Fruit fly (Drosophila melanogaster): Measurements from ENCODE around the gene CG42553.
"Not testable (repeated sequence)": the region's sequence is repeated elsewhere in the genome, so short reads cannot be mapped to it uniquely, and the experiment has no call there.

Gene CG42553

dm6 chr3L:852267-852666 lies 18.4 kb downstream of the CG42553 start:
- no peak for TF ChIP-seq CG8478 (optimal IDR thresholded peaks at IDR 0.05)
- TF ChIP-seq CTCF (optimal IDR thresholded peaks at IDR 0.05) = no peak

dm6 chr3L:857063-858015 lies 23.4 kb downstream of the CG42553 start, which contains the start of gene dpr20:
TSS of gene dpr20 (minus strand) at chr3L:857248.
- peak; percentile 85 to 87 for TF ChIP-seq CTCF (optimal IDR thresholded peaks at IDR 0.05)
- no peak for TF ChIP-seq CG8478 (optimal IDR thresholded peaks at IDR 0.05)

DNA sequence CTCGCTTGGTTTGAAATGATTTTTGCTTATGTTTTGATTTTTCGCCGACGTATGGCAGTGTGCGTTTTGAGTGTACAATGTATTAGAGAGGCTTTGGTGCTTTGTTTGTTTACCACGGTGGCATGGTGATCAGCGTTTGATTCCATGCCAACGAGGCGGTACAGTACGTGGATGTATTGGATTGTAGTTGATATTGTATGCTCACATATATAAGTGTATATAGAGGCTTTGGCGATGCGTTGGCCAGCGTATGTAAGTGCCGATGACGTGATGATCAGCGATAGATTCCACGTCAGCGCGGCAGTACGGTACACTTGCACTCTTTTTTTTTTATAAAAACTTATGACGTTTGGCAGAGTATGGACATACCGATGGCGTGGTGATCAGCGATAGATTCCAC lies 31.2 kb downstream of the CG42553 start, which contains the start of gene CG12502:
Gene CG12502 (plus strand): TSS at position 301 of the 400 bp plus-strand sequence.
- TF ChIP-seq CTCF, CG8478 (optimal IDR thresholded peaks at IDR 0.05): not testable (repeated sequence)

dm6 chr3L:868800-869199 lies 34.9 kb downstream of the CG42553 start:
- TF ChIP-seq CTCF (optimal IDR thresholded peaks at IDR 0.05) = peak in 1 of 2 experiments; percentile 25
- no peak for TF ChIP-seq CG8478 (optimal IDR thresholded peaks at IDR 0.05)

- no peak for TF ChIP-seq CG8478 (optimal IDR thresholded peaks at IDR 0.05)
- peak in 1 of 2 experiments; percentile 38 for TF ChIP-seq CTCF (optimal IDR thresholded peaks at IDR 0.05)
Measured at dm6 chr3L:871713-872112, 37.8 kb downstream of the CG42553 start, which contains the start of gene Usp10. TSS of gene Usp10 (plus strand) at chr3L:871899.

- TF ChIP-seq CG8478 (optimal IDR thresholded peaks at IDR 0.05) = no peak
- no peak for TF ChIP-seq CTCF (optimal IDR thresholded peaks at IDR 0.05)
Measured at dm6 chr3L:872389-872972, 38.6 kb downstream of the CG42553 start.

DNA sequence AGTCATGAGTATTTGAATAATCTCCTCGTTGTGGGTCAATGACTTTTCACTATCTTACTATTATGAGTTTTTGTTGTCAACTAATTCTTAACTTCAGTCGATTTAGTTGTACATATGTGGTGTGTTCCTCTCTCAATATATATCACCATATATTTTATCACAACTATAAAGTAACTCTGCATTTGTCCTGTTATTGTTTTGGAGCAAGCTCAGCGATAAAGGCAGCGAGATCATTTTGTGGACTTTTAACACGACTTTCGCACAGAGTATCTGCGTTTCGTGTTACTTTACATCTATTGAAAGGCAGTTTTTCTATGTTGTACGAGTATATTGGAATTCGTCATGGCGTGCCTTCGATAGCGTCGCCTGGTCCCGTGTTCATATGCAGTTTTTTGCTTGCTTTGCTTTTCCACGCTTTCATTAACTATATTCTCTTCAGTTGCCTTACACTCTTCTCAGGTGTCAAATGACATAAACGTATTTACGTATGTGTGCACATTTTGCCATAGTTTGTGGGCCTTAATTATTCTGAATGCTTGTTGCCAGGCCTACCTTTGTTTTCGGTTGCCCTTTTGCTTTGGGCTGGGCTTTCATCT lies 41.6 kb downstream of the CG42553 start:
- TF ChIP-seq CG8478 (optimal IDR thresholded peaks at IDR 0.05) = no peak
- no peak for TF ChIP-seq CTCF (optimal IDR thresholded peaks at IDR 0.05)

DNA sequence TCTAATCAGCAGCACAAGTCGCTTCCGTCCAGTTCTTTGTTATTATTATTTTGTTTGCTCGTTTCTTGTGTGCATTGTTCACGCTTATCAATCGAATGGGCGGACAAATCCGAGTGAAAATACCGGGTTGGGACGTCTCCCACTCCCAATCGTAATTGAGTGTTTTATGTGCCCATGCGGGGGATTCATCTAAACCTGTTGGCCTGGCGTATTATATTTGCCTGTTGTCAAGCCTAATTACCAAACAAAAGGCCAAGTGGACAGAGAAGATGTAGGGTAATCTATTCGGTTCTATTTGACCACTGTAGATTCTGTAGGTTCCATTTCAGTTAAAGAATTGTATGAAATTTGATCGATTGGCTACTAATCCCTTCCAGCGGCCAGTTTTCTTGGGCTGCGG lies 42.2 kb downstream of the CG42553 start:
- TF ChIP-seq CTCF (optimal IDR thresholded peaks at IDR 0.05) = no peak
- no peak for TF ChIP-seq CG8478 (optimal IDR thresholded peaks at IDR 0.05)

DNA sequence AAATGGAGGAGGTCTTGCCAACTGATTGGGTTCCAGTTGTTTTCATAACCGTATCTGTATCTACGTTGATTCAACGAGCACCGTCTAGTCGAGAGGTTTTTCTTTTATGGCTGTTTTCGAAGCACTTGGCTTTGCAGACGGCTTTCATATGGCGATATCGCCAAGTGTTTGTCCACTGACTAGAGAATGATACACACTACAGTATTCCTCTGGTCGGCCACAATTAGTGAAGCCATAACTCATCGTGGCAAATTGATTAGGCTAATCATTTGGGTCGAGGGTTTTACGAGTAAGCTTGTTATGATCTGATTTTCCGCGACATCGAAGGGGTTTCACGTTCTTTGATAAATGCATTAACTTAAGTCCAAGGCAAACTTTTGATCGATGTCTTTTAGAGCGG lies 42.8 kb downstream of the CG42553 start:
- no peak for TF ChIP-seq CG8478 (optimal IDR thresholded peaks at IDR 0.05)
- no peak for TF ChIP-seq CTCF (optimal IDR thresholded peaks at IDR 0.05)

DNA sequence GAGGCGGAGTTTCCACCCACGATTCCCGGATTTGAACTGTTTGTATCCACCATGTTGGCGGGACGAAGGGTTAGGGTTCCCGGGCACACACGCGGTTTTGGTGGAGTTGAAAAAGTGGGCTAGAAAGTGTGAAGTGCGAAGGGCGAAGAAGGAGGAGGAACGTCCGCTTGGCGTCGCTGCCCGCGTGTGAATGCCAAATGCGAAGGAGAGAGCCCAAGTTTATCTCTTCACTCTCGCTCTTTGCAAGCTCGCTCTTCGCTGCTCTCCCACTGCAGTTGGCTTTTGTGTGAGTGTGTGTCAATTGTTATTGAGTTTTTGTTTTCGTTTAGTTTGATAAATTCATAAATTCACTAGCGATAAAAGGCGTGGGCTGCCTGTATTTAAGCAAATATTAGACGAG lies 47.0 kb downstream of the CG42553 start:
- TF ChIP-seq CG8478 (optimal IDR thresholded peaks at IDR 0.05) (no peak), CTCF (optimal IDR thresholded peaks at IDR 0.05) (no peak)

DNA sequence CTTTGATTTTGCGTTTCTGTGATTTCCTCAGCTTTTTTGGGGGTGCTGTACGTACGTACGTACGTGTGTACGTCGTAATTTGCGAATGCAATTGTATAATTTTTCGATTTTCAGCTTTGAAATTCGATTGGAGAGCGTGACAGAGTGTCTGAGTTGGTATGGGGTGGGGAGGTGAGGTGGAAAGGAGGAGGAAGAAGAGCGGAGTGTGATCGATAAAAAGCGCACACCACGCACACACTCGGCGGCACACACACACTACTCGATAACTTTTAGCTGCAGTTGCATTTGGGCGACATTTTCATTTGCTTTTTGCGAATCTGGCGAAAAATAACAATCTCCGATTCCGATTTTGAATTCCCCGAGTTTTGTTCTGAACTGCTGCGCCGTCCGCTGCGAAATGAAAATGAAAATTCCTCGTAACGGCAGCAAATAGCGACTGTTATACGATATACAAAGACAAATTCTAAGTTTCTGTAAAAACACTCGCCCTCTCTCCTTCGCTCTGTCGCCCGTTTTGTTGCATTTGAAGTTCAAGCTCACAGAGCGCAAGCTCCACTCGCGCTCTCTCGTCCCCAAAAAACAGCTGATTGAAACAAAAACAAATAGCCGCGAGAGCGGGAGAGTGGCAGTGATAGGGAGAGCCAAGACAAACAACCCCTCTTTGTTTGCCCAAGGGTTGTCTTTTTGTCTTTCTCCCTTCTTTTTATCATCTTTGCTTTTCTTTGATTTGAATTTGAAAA lies 47.8 kb downstream of the CG42553 start, which contains the start of gene CG13907:
Gene CG13907 (minus strand): TSS at position 518 of the 740 bp plus-strand sequence.
- TF ChIP-seq CG8478 (optimal IDR thresholded peaks at IDR 0.05) (no peak), CTCF (optimal IDR thresholded peaks at IDR 0.05) (no peak)

DNA sequence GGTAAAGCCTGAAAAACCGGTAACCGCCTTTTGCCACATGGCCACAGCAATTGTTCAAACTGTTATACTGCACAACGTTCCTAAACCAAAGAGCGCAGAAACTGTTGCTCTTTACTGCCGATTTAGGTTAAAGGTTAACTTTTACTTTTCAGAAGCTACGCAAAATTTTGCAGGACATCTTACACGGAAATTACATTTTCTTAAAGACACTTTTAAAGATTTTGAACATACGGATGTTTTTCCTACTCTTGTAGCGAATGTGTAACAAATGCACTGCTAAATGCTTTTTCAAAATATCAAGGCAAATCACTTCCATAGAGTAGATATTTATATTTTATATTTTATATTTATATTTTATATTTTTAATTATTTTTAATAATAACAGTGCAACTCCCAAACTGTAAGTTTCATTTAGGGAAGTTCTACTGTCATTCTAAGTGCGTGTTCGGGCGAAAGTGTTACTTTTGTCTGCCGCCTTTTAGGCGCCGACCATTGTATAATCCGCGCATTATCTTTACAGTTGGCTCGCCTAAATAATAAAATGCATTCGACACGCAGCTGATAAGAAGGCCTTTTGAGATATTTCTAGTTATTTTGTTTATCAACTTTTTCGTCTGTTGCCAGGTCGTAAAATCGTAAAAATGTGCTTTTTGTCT lies 48.5 kb downstream of the CG42553 start:
- TF ChIP-seq CTCF (optimal IDR thresholded peaks at IDR 0.05) (no peak), CG8478 (optimal IDR thresholded peaks at IDR 0.05) (no peak)

DNA sequence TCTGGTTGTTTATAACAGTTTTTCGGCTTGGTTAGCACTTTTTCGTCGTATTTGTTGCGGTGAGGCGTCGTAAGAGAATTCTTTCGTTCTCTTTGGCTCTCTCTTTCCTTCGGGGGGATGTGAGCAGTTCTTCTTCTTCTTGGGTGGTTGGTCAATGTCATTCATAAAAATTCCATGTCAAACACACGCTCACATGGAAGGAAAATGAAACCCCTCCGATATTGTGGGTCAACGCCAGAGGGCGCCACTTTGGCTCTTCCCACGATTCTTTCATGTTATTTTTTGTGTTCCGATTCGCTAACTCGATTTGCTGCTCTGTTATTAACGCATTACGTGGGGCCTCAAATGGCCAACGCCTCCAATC lies 49.0 kb downstream of the CG42553 start:
- TF ChIP-seq CTCF (optimal IDR thresholded peaks at IDR 0.05) (peak; percentile 84 to 88), CG8478 (optimal IDR thresholded peaks at IDR 0.05) (no peak)

- no peak for TF ChIP-seq CTCF (optimal IDR thresholded peaks at IDR 0.05)
- TF ChIP-seq CG8478 (optimal IDR thresholded peaks at IDR 0.05) = no peak
Measured at dm6 chr3L:883786-884185, 49.9 kb downstream of the CG42553 start.
